Worm (Caenorhabditis elegans) whole organism, young adult: ENCODE results near the gene F56D2.3.
A peak's percentile ranks its signal among the peaks of the same experiment; 100 is the strongest.

Experiments used
- B0035.1 ChIP-seq: sonication (generic microtip); optimal IDR thresholded peaks from 2 replicates; lab custom pipeline; 2016; ENCODE audit warnings: missing genetic modification characterization, mild to moderate bottlenecking, missing compliant biosample characterization, missing genotype, missing genetic modification reagents
- B0336.3 ChIP-seq: fragments of 200-800 bp; sonication (Bioruptor generic); IDR thresholded peaks from 2 replicates; pipeline ENCODE4 v1.3.6; 2022; ENCODE audit warnings: missing genetic modification characterization, missing compliant biosample characterization
- C06A6.2 ChIP-seq: fragments of 200-800 bp; sonication (Bioruptor generic); conservative IDR thresholded peaks from 2 replicates; pipeline ENCODE4 v1.3.6; 2022; ENCODE audit warnings: missing genetic modification characterization, missing compliant biosample characterization
- C17E4.6 ChIP-seq: fragments of 200-800 bp; sonication (Bioruptor generic); IDR thresholded peaks from 2 replicates; pipeline ENCODE4 v1.3.6; 2022; ENCODE audit warnings: missing genetic modification reagents, missing genetic modification characterization, missing compliant biosample characterization
- F10E7.11 ChIP-seq: sonication (generic microtip); optimal IDR thresholded peaks from 2 replicates; lab custom pipeline; 2017; ENCODE audit warnings: mild to moderate bottlenecking, missing genetic modification characterization, moderate library complexity, missing compliant biosample characterization
- F22D6.2 ChIP-seq: sonication (generic microtip); optimal IDR thresholded peaks from 2 replicates; lab custom pipeline; 2016; ENCODE audit warnings: mild to moderate bottlenecking, missing genetic modification characterization, missing compliant biosample characterization
- F23B12.7 ChIP-seq: sonication (generic microtip); optimal IDR thresholded peaks from 2 replicates; lab custom pipeline; 2017; ENCODE audit warnings: missing genetic modification characterization, mild to moderate bottlenecking, missing compliant biosample characterization, antibody characterized with exemption, moderate library complexity; ENCODE audit not compliant: insufficient read depth
- F37B4.10 ChIP-seq: fragments of 200-800 bp; sonication (Bioruptor generic); IDR thresholded peaks from 2 replicates; pipeline ENCODE4 v1.3.6; 2022; ENCODE audit warnings: missing genetic modification characterization, missing compliant biosample characterization
- F39B2.1 ChIP-seq: fragments of 200-800 bp; sonication (Bioruptor generic); IDR thresholded peaks from 2 replicates; pipeline ENCODE4 v1.3.6; 2022; ENCODE audit warnings: missing genetic modification reagents, missing genetic modification characterization, missing compliant biosample characterization
- F49E8.2 ChIP-seq: sonication (generic microtip); optimal IDR thresholded peaks from 3 replicates; lab custom pipeline; 2017; ENCODE audit warnings: missing genetic modification characterization, mild to moderate bottlenecking, missing compliant biosample characterization, antibody characterized with exemption, moderate library complexity; ENCODE audit not compliant: insufficient read depth
- K11D2.4 ChIP-seq: fragments of 200-800 bp; sonication (Bioruptor generic); IDR thresholded peaks from 2 replicates; pipeline ENCODE4 v1.3.6; 2022; ENCODE audit warnings: missing genetic modification reagents, missing genetic modification characterization, missing compliant biosample characterization
- T26A5.8 ChIP-seq: sonication (generic microtip); optimal IDR thresholded peaks from 2 replicates; lab custom pipeline; 2016; ENCODE audit warnings: missing genetic modification characterization, missing compliant biosample characterization
- Y95B8A.8 ChIP-seq: fragments of 200-800 bp; sonication (Bioruptor generic); IDR thresholded peaks from 2 replicates; pipeline ENCODE4 v1.3.6; 2022; ENCODE audit warnings: missing genetic modification reagents, missing genetic modification characterization, missing compliant biosample characterization
- akir-1 ChIP-seq: fragments of 200-800 bp; sonication (Bioruptor generic); optimal IDR thresholded peaks from 2 replicates; lab custom pipeline; 2018; ENCODE audit warnings: mild to moderate bottlenecking, missing genetic modification characterization, moderate library complexity, missing compliant biosample characterization
- aptf-2 ChIP-seq: fragments of 200-800 bp; sonication (Bioruptor generic); conservative IDR thresholded peaks from 2 replicates; pipeline ENCODE4 v1.3.6; 2022; ENCODE audit warnings: missing genetic modification reagents, missing genetic modification characterization, missing compliant biosample characterization
- aptf-3 ChIP-seq: fragments of 200-800 bp; sonication (Bioruptor generic); IDR thresholded peaks from 2 replicates; pipeline ENCODE4 v1.3.6; 2022; ENCODE audit warnings: missing genetic modification characterization, missing compliant biosample characterization
- atf-7 ChIP-seq: sonication (generic microtip); optimal IDR thresholded peaks from 2 replicates; lab custom pipeline; 2017; ENCODE audit warnings: mild to moderate bottlenecking, missing genetic modification characterization, missing compliant biosample characterization
- attf-5 ChIP-seq: fragments of 200-800 bp; sonication (Bioruptor generic); optimal IDR thresholded peaks from 2 replicates; lab custom pipeline; 2018; ENCODE audit warnings: mild to moderate bottlenecking, missing genetic modification characterization, missing compliant biosample characterization
- bed-1 ChIP-seq: fragments of 200-800 bp; sonication (Bioruptor generic); IDR thresholded peaks from 2 replicates; pipeline ENCODE4 v1.3.6; 2022; ENCODE audit warnings: missing genetic modification reagents, missing genetic modification characterization, missing compliant biosample characterization
- cebp-2 ChIP-seq: fragments of 200-800 bp; sonication (Bioruptor generic); IDR thresholded peaks from 2 replicates; pipeline ENCODE4 v1.3.6; 2022; ENCODE audit warnings: missing genetic modification characterization, missing compliant biosample characterization
- ceh-100 ChIP-seq: fragments of 200-800 bp; sonication (Bioruptor generic); IDR thresholded peaks from 2 replicates; pipeline ENCODE4 v1.3.6; 2022; ENCODE audit warnings: missing genetic modification reagents, missing genetic modification characterization, missing compliant biosample characterization
- ceh-58 ChIP-seq: fragments of 200-800 bp; sonication (Bioruptor generic); IDR thresholded peaks from 2 replicates; pipeline ENCODE4 v1.3.6; 2022; ENCODE audit warnings: missing genetic modification characterization, missing compliant biosample characterization
- fkh-3 ChIP-seq: sonication (generic microtip); optimal IDR thresholded peaks from 2 replicates; lab custom pipeline; 2016; ENCODE audit warnings: mild to moderate bottlenecking, missing genetic modification characterization, missing compliant biosample characterization
- him-1 ChIP-seq: sonication (generic microtip); optimal IDR thresholded peaks from 2 replicates; lab custom pipeline; 2016; ENCODE audit warnings: missing genotype, missing genetic modification reagents, missing genetic modification characterization, missing compliant biosample characterization
- hlh-12 ChIP-seq: sonication (generic microtip); optimal IDR thresholded peaks from 2 replicates; lab custom pipeline; 2016; ENCODE audit warnings: missing genetic modification characterization, missing compliant biosample characterization
- hmg-1.2 ChIP-seq: fragments of 200-800 bp; sonication (Bioruptor generic); IDR thresholded peaks from 2 replicates; pipeline ENCODE4 v1.3.6; 2022; ENCODE audit warnings: missing genetic modification reagents, missing genetic modification characterization, missing compliant biosample characterization
- hsf-1 ChIP-seq: fragments of 200-800 bp; sonication (Bioruptor generic); IDR thresholded peaks from 2 replicates; pipeline ENCODE4 v1.3.6; 2022; ENCODE audit warnings: missing genetic modification reagents, missing genetic modification characterization, missing compliant biosample characterization
- lag-1 ChIP-seq: fragments of 200-800 bp; sonication (Bioruptor generic); IDR thresholded peaks from 2 replicates; pipeline ENCODE4 v1.3.6; 2022; ENCODE audit warnings: missing genetic modification reagents, missing genetic modification characterization, missing compliant biosample characterization
- lin-26 ChIP-seq: fragments of 200-800 bp; sonication (Bioruptor generic); IDR thresholded peaks from 2 replicates; pipeline ENCODE4 v1.3.6; 2022; ENCODE audit warnings: missing genetic modification reagents, missing genetic modification characterization, missing compliant biosample characterization
- lsl-1 ChIP-seq: fragments of 200-800 bp; sonication (Bioruptor generic); optimal IDR thresholded peaks from 2 replicates; lab custom pipeline; 2018; ENCODE audit warnings: mild to moderate bottlenecking, missing genetic modification characterization, moderate library complexity, missing compliant biosample characterization
- lsy-27 ChIP-seq: sonication (generic microtip); optimal IDR thresholded peaks from 2 replicates; lab custom pipeline; 2017; ENCODE audit warnings: missing genetic modification characterization, mild to moderate bottlenecking, missing compliant biosample characterization, antibody characterized with exemption, missing genotype, borderline replicate concordance; ENCODE audit not compliant: insufficient read depth
- madf-10 ChIP-seq: sonication (generic microtip); optimal IDR thresholded peaks from 2 replicates; lab custom pipeline; 2016; ENCODE audit warnings: mild to moderate bottlenecking, missing genetic modification characterization, missing compliant biosample characterization
- madf-3 ChIP-seq: fragments of 200-800 bp; sonication (Bioruptor generic); IDR thresholded peaks from 2 replicates; pipeline ENCODE4 v1.3.6; 2022; ENCODE audit warnings: missing genetic modification reagents, missing genetic modification characterization, missing compliant biosample characterization
- madf-6 ChIP-seq: fragments of 200-800 bp; sonication (Bioruptor generic); IDR thresholded peaks from 2 replicates; pipeline ENCODE4 v1.3.6; 2022; ENCODE audit warnings: missing genetic modification reagents, missing genetic modification characterization, missing compliant biosample characterization
- nfyb-1 ChIP-seq: fragments of 200-800 bp; sonication (Bioruptor generic); IDR thresholded peaks from 2 replicates; pipeline ENCODE4 v1.3.6; 2022; ENCODE audit warnings: missing genetic modification reagents, missing genetic modification characterization, missing compliant biosample characterization
- nhr-27 ChIP-seq: fragments of 200-800 bp; sonication (Bioruptor generic); optimal IDR thresholded peaks from 2 replicates; lab custom pipeline; 2018; ENCODE audit warnings: mild to moderate bottlenecking, missing genetic modification characterization, moderate library complexity, missing compliant biosample characterization
- nhr-80 ChIP-seq: sonication (generic microtip); optimal IDR thresholded peaks from 2 replicates; lab custom pipeline; 2016; ENCODE audit warnings: missing genetic modification characterization, missing compliant biosample characterization
- pbrm-1 ChIP-seq: fragments of 200-800 bp; sonication (Bioruptor generic); IDR thresholded peaks from 2 replicates; pipeline ENCODE4 v1.3.6; 2022; ENCODE audit warnings: missing genetic modification reagents, missing genetic modification characterization, missing compliant biosample characterization
- rcor-1 ChIP-seq: fragments of 200-800 bp; sonication (Bioruptor generic); IDR thresholded peaks from 2 replicates; pipeline ENCODE4 v1.3.6; 2022; ENCODE audit warnings: missing genetic modification reagents, missing genetic modification characterization, missing compliant biosample characterization
- rec-8 ChIP-seq, 2 experiments: sonication (generic microtip); optimal IDR thresholded peaks; 2 replicates each; lab custom pipeline; 2016; ENCODE audit warnings: mild to moderate bottlenecking in 2 of 2, missing genetic modification characterization in 2 of 2, missing genetic modification reagents in 2 of 2, missing genotype in 2 of 2, missing biosample characterization in 1 of 2, missing compliant biosample characterization in 1 of 2, moderate library complexity in 1 of 2
- repo-1 ChIP-seq: sonication (generic microtip); optimal IDR thresholded peaks from 2 replicates; lab custom pipeline; 2017; ENCODE audit warnings: mild to moderate bottlenecking, missing genetic modification characterization, missing compliant biosample characterization
- sdz-38 ChIP-seq: sonication (generic microtip); optimal IDR thresholded peaks from 2 replicates; lab custom pipeline; 2016; ENCODE audit warnings: missing genotype, missing genetic modification characterization, missing compliant biosample characterization
- somi-1 ChIP-seq: fragments of 200-800 bp; sonication (Bioruptor generic); optimal IDR thresholded peaks from 2 replicates; lab custom pipeline; 2018; ENCODE audit warnings: mild to moderate bottlenecking, missing genetic modification characterization, missing compliant biosample characterization
- unc-62 ChIP-seq: fragments of 150-350 bp; optimal IDR thresholded peaks from 2 replicates; lab custom pipeline; 2014; ENCODE audit warnings: missing biosample characterization, missing genetic modification reagents, missing genetic modification characterization
- zim-3 ChIP-seq: sonication (generic microtip); optimal IDR thresholded peaks from 2 replicates; lab custom pipeline; 2017; ENCODE audit warnings: mild to moderate bottlenecking, missing genetic modification characterization, moderate library complexity, missing compliant biosample characterization
- ztf-22 ChIP-seq: fragments of 200-800 bp; sonication (Bioruptor generic); optimal IDR thresholded peaks from 2 replicates; lab custom pipeline; 2018; ENCODE audit warnings: mild to moderate bottlenecking, missing genetic modification characterization, moderate library complexity, missing compliant biosample characterization

Gene F56D2.3

ce11 chrIII:5595445-5595844 is 10.7 kb downstream of the F56D2.3 start, which contains the start of gene ced-6:
Gene ced-6 (plus strand): TSS chrIII:5595771.
- TF ChIP-seq sdz-38 (tag; lab: Kevin White, UChicago) (no peak), fkh-3 (no peak), hlh-12 (tag; lab: Kevin White, UChicago) (no peak), F23B12.7 (tag; lab: Kevin White, UChicago) (no peak), lin-26 (GFP tag; lab: Robert Waterston, UW) (no peak), aptf-3 (GFP tag; lab: Robert Waterston, UW) (no peak), madf-10 (no peak), K11D2.4 (no peak), madf-3 (GFP tag; lab: Robert Waterston, UW) (no peak), nhr-80 (tag; lab: Kevin White, UChicago) (no peak), unc-62 (GFP tag; lab: Kevin White, UChicago) (no peak), akir-1 (GFP tag; lab: Kevin White, UChicago) (no peak), atf-7 (tag; lab: Kevin White, UChicago) (no peak), C17E4.6 (GFP tag; lab: Robert Waterston, UW) (no peak), ceh-100 (GFP tag; lab: Robert Waterston, UW) (no peak)

- TF ChIP-seq B0336.3 (GFP tag; lab: Robert Waterston, UW) (no peak), lsl-1 (GFP tag; lab: Kevin White, UChicago) (no peak), rec-8 (tag; optimal IDR thresholded peaks at IDR 0.05; lab: Kevin White, UChicago) (no peak), T26A5.8 (tag; lab: Kevin White, UChicago) (no peak), lin-26 (GFP tag; lab: Robert Waterston, UW) (no peak), ceh-58 (GFP tag; lab: Robert Waterston, UW) (no peak), F23B12.7 (tag; lab: Kevin White, UChicago) (no peak), him-1 (no peak), F49E8.2 (tag; lab: Kevin White, UChicago) (no peak), lsy-27 (tag; lab: Kevin White, UChicago) (no peak), madf-6 (GFP tag; lab: Robert Waterston, UW) (no peak), lag-1 (GFP tag; lab: Robert Waterston, UW) (no peak), F10E7.11 (tag; lab: Kevin White, UChicago) (no peak), pbrm-1 (GFP tag; lab: Robert Waterston, UW) (no peak), hmg-1.2 (GFP tag; lab: Robert Waterston, UW) (no peak), cebp-2 (GFP tag; lab: Robert Waterston, UW) (no peak), bed-1 (GFP tag; lab: Robert Waterston, UW) (no peak), repo-1 (tag; lab: Kevin White, UChicago) (no peak), F39B2.1 (GFP tag; lab: Robert Waterston, UW) (no peak), hsf-1 (GFP tag; lab: Robert Waterston, UW) (no peak)
Measured at ce11 chrIII:5599958-5600357, 15.2 kb downstream of the F56D2.3 start, which contains the start of gene wdr-37. Gene wdr-37 (minus strand): TSS chrIII:5600058.

- TF ChIP-seq nfyb-1 (GFP tag; lab: Robert Waterston, UW) (peak; percentile 94), Y95B8A.8 (peak; percentile 71; the same call in 1 of the 2 replicates), aptf-2 (peak; percentile 67; the same call in 1 of the 2 replicates), somi-1 (GFP tag; lab: Kevin White, UChicago) (peak; percentile 76), C06A6.2 (no peak), B0336.3 (GFP tag; lab: Robert Waterston, UW) (peak; percentile 73; the same call in 1 of the 2 replicates), ceh-100 (GFP tag; lab: Robert Waterston, UW) (peak; percentile 54; the same call in 1 of the 2 replicates), atf-7 (tag; lab: Kevin White, UChicago) (peak; percentile 76), B0035.1 (tag; lab: Kevin White, UChicago) (peak; percentile 36), nhr-27 (peak; percentile 41), sdz-38 (tag; lab: Kevin White, UChicago) (no peak), rcor-1 (GFP tag; lab: Robert Waterston, UW) (peak; percentile 81), F22D6.2 (tag; lab: Kevin White, UChicago) (peak; percentile 64), ztf-22 (peak; percentile 71), attf-5 (GFP tag; lab: Kevin White, UChicago) (peak; percentile 60), F37B4.10 (GFP tag; lab: Robert Waterston, UW) (0 out of 2 replicates have a peak, but pooled peaks have one; percentile 71), zim-3 (tag; lab: Kevin White, UChicago) (peak; percentile 87)
Measured at ce11 chrIII:5601999-5602398, 17.3 kb downstream of the F56D2.3 start.
